Worm (Caenorhabditis elegans): ENCODE results near the gene T03G6.3.

ce11 chrX:2588012-2588411 lies 27.5 kb downstream of the T03G6.3 start:
- TF ChIP-seq W03F9.2 (tag; optimal IDR thresholded peaks at IDR 0.05) (no peak), dao-5 (tag; optimal IDR thresholded peaks at IDR 0.05) (no peak)
